Worm (Caenorhabditis elegans) whole organism, midembryonic: ENCODE results near the gene srt-54.

ENCODE experiments used
- cog-1 ChIP-seq: sonication (generic microtip); optimal IDR thresholded peaks from 2 replicates; lab custom pipeline; 2016; ENCODE audit warnings: missing genetic modification characterization, missing compliant biosample characterization
- flt-1 ChIP-seq: fragments of 200-800 bp; sonication (Bioruptor generic); IDR thresholded peaks from 2 replicates; pipeline ENCODE4 v1.3.6; 2022; ENCODE audit warnings: missing genetic modification characterization, missing compliant biosample characterization
- klf-2 ChIP-seq: fragments of 200-800 bp; sonication (Bioruptor generic); conservative IDR thresholded peaks from 2 replicates; pipeline ENCODE4 v1.3.6; 2022; ENCODE audit warnings: missing genetic modification reagents, missing genetic modification characterization, missing compliant biosample characterization
- med-1 ChIP-seq: sonication (generic microtip); optimal IDR thresholded peaks from 2 replicates; lab custom pipeline; 2017; ENCODE audit warnings: missing genetic modification characterization, mild to moderate bottlenecking, missing compliant biosample characterization, antibody characterized with exemption, missing genetic modification reagents; ENCODE audit not compliant: insufficient read depth
- ref-1 ChIP-seq: fragments of 200-800 bp; sonication (Bioruptor generic); conservative IDR thresholded peaks from 2 replicates; pipeline ENCODE4 v1.3.6; 2022; ENCODE audit warnings: missing genetic modification reagents, missing genetic modification characterization, missing compliant biosample characterization

DNA sequence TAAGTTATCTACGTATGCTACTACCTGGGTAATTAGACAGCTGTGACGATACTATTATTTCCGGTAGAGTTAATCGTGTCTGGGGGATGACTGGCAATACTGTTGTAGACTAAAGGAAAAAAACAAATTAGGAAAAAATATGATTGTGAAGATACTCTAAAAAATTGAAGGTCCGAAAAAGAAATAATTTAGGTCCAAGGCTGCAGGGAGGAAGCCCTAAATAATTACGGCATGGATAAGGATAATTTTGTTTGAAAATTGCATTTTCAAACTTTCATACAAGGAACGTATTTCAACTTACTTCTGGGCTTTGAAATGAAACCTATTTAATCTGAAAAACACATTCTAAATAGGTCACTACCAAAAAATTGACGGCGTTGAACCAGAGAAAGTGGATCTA is 11.9 kb downstream of the srt-54 start, which contains the start of gene srd-3:
- TF ChIP-seq cog-1 (tag; lab: Kevin White, UChicago) = no peak
- no peak for TF ChIP-seq med-1
- no peak for TF ChIP-seq flt-1 (GFP tag; lab: Robert Waterston, UW)
- no peak for TF ChIP-seq klf-2 (GFP tag; lab: Robert Waterston, UW)
- no peak for TF ChIP-seq ref-1 (GFP tag; lab: Robert Waterston, UW)
